Worm (Caenorhabditis elegans): ENCODE measurements around the gene T19A5.3.

T19A5.3 gene

ce11 chrV:8936791-8937475, 6.9 kb downstream of the T19A5.3 start:
- TF ChIP-seq W03F9.2 (tag; optimal IDR thresholded peaks at IDR 0.05) (no peak), dao-5 (tag; optimal IDR thresholded peaks at IDR 0.05) (no peak), him-1 (tag; optimal IDR thresholded peaks at IDR 0.05) (no peak)

ce11 chrV:8936184-8936589, 7.7 kb downstream of the T19A5.3 start, which contains the start of gene unc-23:
unc-23 (plus strand) TSS chrV:8936359.
- TF ChIP-seq him-1 (tag; optimal IDR thresholded peaks at IDR 0.05) (no peak), dao-5 (tag; optimal IDR thresholded peaks at IDR 0.05) (peak; percentile 68), W03F9.2 (tag; optimal IDR thresholded peaks at IDR 0.05) (peak; percentile 54)

- TF ChIP-seq W03F9.2 (tag; optimal IDR thresholded peaks at IDR 0.05) = no peak
- TF ChIP-seq dao-5 (tag; optimal IDR thresholded peaks at IDR 0.05) = no peak
- no peak for TF ChIP-seq him-1 (tag; optimal IDR thresholded peaks at IDR 0.05)
Observed at ce11 chrV:8935104-8935503, 8.8 kb downstream of the T19A5.3 start.

- TF ChIP-seq dao-5 (tag; optimal IDR thresholded peaks at IDR 0.05) (no peak), W03F9.2 (tag; optimal IDR thresholded peaks at IDR 0.05) (no peak), him-1 (tag; optimal IDR thresholded peaks at IDR 0.05) (no peak)
Observed at ce11 chrV:8934264-8934663, 9.6 kb downstream of the T19A5.3 start.

ce11 chrV:8932318-8932717, 11.5 kb downstream of the T19A5.3 start, which contains the start of gene H14N18.2:
H14N18.2 (plus strand) TSS chrV:8932618.
- TF ChIP-seq him-1 (tag; optimal IDR thresholded peaks at IDR 0.05) = no peak
- TF ChIP-seq W03F9.2 (tag; optimal IDR thresholded peaks at IDR 0.05) = no peak
- no peak for TF ChIP-seq dao-5 (tag; optimal IDR thresholded peaks at IDR 0.05)

ce11 chrV:8928967-8929366, 14.9 kb downstream of the T19A5.3 start, which contains the start of gene H14N18.4:
H14N18.4 (minus strand) TSS chrV:8928978.
- TF ChIP-seq W03F9.2 (tag; optimal IDR thresholded peaks at IDR 0.05) (no peak), dao-5 (tag; optimal IDR thresholded peaks at IDR 0.05) (no peak), him-1 (tag; optimal IDR thresholded peaks at IDR 0.05) (no peak)

ce11 chrV:8927715-8928114, 16.1 kb downstream of the T19A5.3 start:
- TF ChIP-seq dao-5 (tag; optimal IDR thresholded peaks at IDR 0.05) (no peak), him-1 (tag; optimal IDR thresholded peaks at IDR 0.05) (no peak), W03F9.2 (tag; optimal IDR thresholded peaks at IDR 0.05) (no peak)

- TF ChIP-seq him-1 (tag; optimal IDR thresholded peaks at IDR 0.05) (no peak), W03F9.2 (tag; optimal IDR thresholded peaks at IDR 0.05) (no peak), dao-5 (tag; optimal IDR thresholded peaks at IDR 0.05) (no peak)
Observed at ce11 chrV:8922781-8923180, 21.1 kb downstream of the T19A5.3 start, which contains the start of gene ttr-47. ttr-47 (plus strand) TSS chrV:8923088.

- no peak for TF ChIP-seq dao-5 (tag; optimal IDR thresholded peaks at IDR 0.05)
- no peak for TF ChIP-seq him-1 (tag; optimal IDR thresholded peaks at IDR 0.05)
- TF ChIP-seq W03F9.2 (tag; optimal IDR thresholded peaks at IDR 0.05) = no peak
Observed at ce11 chrV:8913940-8914339, 29.9 kb downstream of the T19A5.3 start, which contains the start of gene mod-1. mod-1 (minus strand) TSS chrV:8914040.

- no peak for TF ChIP-seq him-1 (tag; optimal IDR thresholded peaks at IDR 0.05)
- TF ChIP-seq W03F9.2 (tag; optimal IDR thresholded peaks at IDR 0.05) = no peak
- TF ChIP-seq dao-5 (tag; optimal IDR thresholded peaks at IDR 0.05) = no peak
Observed at ce11 chrV:8906896-8907295, 37.0 kb downstream of the T19A5.3 start, which contains the start of gene frpr-11. frpr-11 (plus strand) TSS chrV:8907196.

ce11 chrV:8905656-8906055, 38.2 kb downstream of the T19A5.3 start:
- TF ChIP-seq him-1 (tag; optimal IDR thresholded peaks at IDR 0.05) (no peak), W03F9.2 (tag; optimal IDR thresholded peaks at IDR 0.05) (no peak), dao-5 (tag; optimal IDR thresholded peaks at IDR 0.05) (no peak)

- no peak for TF ChIP-seq him-1 (tag; optimal IDR thresholded peaks at IDR 0.05)
- TF ChIP-seq dao-5 (tag; optimal IDR thresholded peaks at IDR 0.05) = no peak
Observed at ce11 chrV:8903916-8904315, 39.9 kb downstream of the T19A5.3 start.

- TF ChIP-seq W03F9.2 (tag; optimal IDR thresholded peaks at IDR 0.05) (no peak), dao-5 (tag; optimal IDR thresholded peaks at IDR 0.05) (no peak), him-1 (tag; optimal IDR thresholded peaks at IDR 0.05) (no peak)
Observed at ce11 chrV:8902697-8903096, 41.2 kb downstream of the T19A5.3 start, which contains the start of gene frpr-12. frpr-12 (plus strand) TSS chrV:8902997.

ce11 chrV:8898756-8899155, 45.1 kb downstream of the T19A5.3 start, which contains the start of gene frpr-13:
frpr-13 (plus strand) TSS chrV:8899056.
- TF ChIP-seq W03F9.2 (tag; optimal IDR thresholded peaks at IDR 0.05) = no peak
- TF ChIP-seq dao-5 (tag; optimal IDR thresholded peaks at IDR 0.05) = no peak
- no peak for TF ChIP-seq him-1 (tag; optimal IDR thresholded peaks at IDR 0.05)
